Fruit fly (Drosophila melanogaster) whole organism, pupa: ENCODE results near the gene Glt.

Source experiments
- CG10348 ChIP-seq: fragments of 200-800 bp; sonication (Bioruptor generic); IDR thresholded peaks from 2 replicates; pipeline ENCODE4 v1.3.6; 2022; ENCODE audit warnings: missing biosample characterization, missing genetic modification characterization
- CG12605 ChIP-seq: fragments of 200-800 bp; sonication (Bioruptor generic); IDR thresholded peaks from 2 replicates; pipeline ENCODE4 v1.3.6; 2022; ENCODE audit warnings: missing biosample characterization, missing genetic modification characterization
- CG13204 ChIP-seq: fragments of 200-800 bp; sonication (Bioruptor generic); optimal IDR thresholded peaks from 2 replicates; lab custom pipeline; 2018; ENCODE audit warnings: missing biosample characterization, mild to moderate bottlenecking, missing genetic modification characterization, moderate library complexity
- CG14655 ChIP-seq: fragments of 200-800 bp; sonication (Bioruptor generic); optimal IDR thresholded peaks from 3 replicates; lab custom pipeline; 2017; ENCODE audit warnings: mild to moderate bottlenecking, missing biosample characterization, missing genetic modification reagents, missing genetic modification characterization
- CG15710 ChIP-seq: fragments of 200-800 bp; sonication (Bioruptor generic); optimal IDR thresholded peaks from 2 replicates; lab custom pipeline; 2018; ENCODE audit warnings: missing biosample characterization, mild to moderate bottlenecking, missing genetic modification characterization, moderate library complexity
- CG17806 ChIP-seq: fragments of 200-800 bp; sonication (Bioruptor generic); optimal IDR thresholded peaks from 2 replicates; lab custom pipeline; 2018; ENCODE audit warnings: missing biosample characterization, mild to moderate bottlenecking, missing genetic modification characterization, moderate library complexity
- CG32121 ChIP-seq: fragments of 200-800 bp; sonication (Bioruptor generic); IDR thresholded peaks from 2 replicates; pipeline ENCODE4 v1.3.6; 2022; ENCODE audit warnings: missing biosample characterization, missing genetic modification characterization
- CG34367 ChIP-seq: fragments of 200-800 bp; sonication (Bioruptor generic); optimal IDR thresholded peaks from 2 replicates; lab custom pipeline; 2018; ENCODE audit warnings: missing biosample characterization, mild to moderate bottlenecking, missing genetic modification characterization
- CG4496 ChIP-seq: fragments of 200-800 bp; sonication (Bioruptor generic); IDR thresholded peaks from 3 replicates; pipeline ENCODE4 v1.3.6; 2022; ENCODE audit warnings: missing biosample characterization, missing genetic modification characterization
- CG8159 ChIP-seq: fragments of 200-800 bp; sonication (Bioruptor generic); optimal IDR thresholded peaks from 3 replicates; lab custom pipeline; 2018; ENCODE audit warnings: missing biosample characterization, mild to moderate bottlenecking, missing genetic modification characterization, moderate library complexity
- CG8301 ChIP-seq: fragments of 200-800 bp; sonication (Bioruptor generic); optimal IDR thresholded peaks from 2 replicates; lab custom pipeline; 2018; ENCODE audit warnings: missing biosample characterization, mild to moderate bottlenecking, missing genetic modification characterization
- CG9948 ChIP-seq: fragments of 200-800 bp; sonication (Bioruptor generic); optimal IDR thresholded peaks from 2 replicates; lab custom pipeline; 2018; ENCODE audit warnings: missing biosample characterization, mild to moderate bottlenecking, missing genetic modification characterization, moderate library complexity
- D1 ChIP-seq: fragments of 200-800 bp; sonication (Bioruptor generic); optimal IDR thresholded peaks from 2 replicates; lab custom pipeline; 2018; ENCODE audit warnings: missing biosample characterization, mild to moderate bottlenecking, missing genetic modification characterization, moderate library complexity
- EcR ChIP-seq: fragments of 200-800 bp; sonication (Bioruptor generic); optimal IDR thresholded peaks from 3 replicates; lab custom pipeline; 2019; ENCODE audit warnings: missing biosample characterization, missing genetic modification characterization, mild to moderate bottlenecking, moderate library complexity, missing genetic modification reagents
- Ets98B ChIP-seq: fragments of 200-800 bp; sonication (Bioruptor generic); IDR thresholded peaks from 2 replicates; pipeline ENCODE4 v1.3.6; 2022; ENCODE audit warnings: missing biosample characterization, missing genetic modification characterization
- Pif1A ChIP-seq: fragments of 200-800 bp; sonication (Bioruptor generic); optimal IDR thresholded peaks from 3 replicates; lab custom pipeline; 2016; ENCODE audit warnings: missing biosample characterization, missing genetic modification characterization
- Pif1B ChIP-seq: fragments of 200-800 bp; sonication (Bioruptor generic); optimal IDR thresholded peaks from 3 replicates; lab custom pipeline; 2016; ENCODE audit warnings: missing biosample characterization, missing genetic modification characterization
- Snoo ChIP-seq: fragments of 200-800 bp; sonication (Bioruptor generic); optimal IDR thresholded peaks from 3 replicates; lab custom pipeline; 2017; ENCODE audit warnings: missing biosample characterization, mild to moderate bottlenecking, missing genetic modification characterization, inconsistent platforms
- fd96Ca ChIP-seq: fragments of 200-800 bp; sonication (Bioruptor generic); IDR thresholded peaks from 3 replicates; pipeline ENCODE4 v1.3.6; 2022; ENCODE audit warnings: missing biosample characterization, missing genetic modification characterization
- gl ChIP-seq: fragments of 200-800 bp; sonication (Bioruptor generic); optimal IDR thresholded peaks from 2 replicates; lab custom pipeline; 2018; ENCODE audit warnings: missing biosample characterization, mild to moderate bottlenecking, missing genetic modification characterization
- rn ChIP-seq: fragments of 200-800 bp; sonication (Bioruptor generic); IDR thresholded peaks from 2 replicates; pipeline ENCODE4 v1.3.6; 2022; ENCODE audit warnings: missing biosample characterization, missing genetic modification characterization

Gene Glt

DNA sequence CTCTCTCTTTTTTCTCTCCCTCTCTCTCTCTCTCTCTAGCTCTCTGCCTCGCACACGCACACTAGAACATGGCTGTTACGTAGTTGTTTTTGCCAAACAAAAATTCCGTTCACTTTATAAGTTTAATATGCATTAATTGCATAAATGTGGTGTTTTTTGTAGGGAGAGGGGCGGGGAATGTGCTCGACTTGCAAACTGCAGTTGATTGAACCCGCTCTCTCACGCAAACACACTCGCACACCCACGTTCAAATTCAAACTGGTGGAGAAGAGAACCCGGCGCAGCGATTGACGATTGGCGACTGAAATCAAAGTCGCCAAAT lies 36.5 kb downstream of the Glt start:
- TF ChIP-seq fd96Ca (GFP tag; lab: Robert Waterston, UW), result no peak
- no peak for TF ChIP-seq gl (tag; lab: Kevin White, UChicago)
- TF ChIP-seq Pif1A (GFP tag; lab: Kevin White, UChicago), result no peak
- TF ChIP-seq CG32121 (GFP tag; lab: Robert Waterston, UW), result no peak; the same call in 1 of the 2 replicates
- no peak for TF ChIP-seq Snoo (tag; lab: Kevin White, UChicago)
- no peak for TF ChIP-seq CG34367 (tag; lab: Kevin White, UChicago)
- no peak for TF ChIP-seq rn (GFP tag; lab: Robert Waterston, UW)
- peak; percentile 96 for TF ChIP-seq EcR (GFP tag; lab: Kevin White, UChicago)
- TF ChIP-seq CG12605 (GFP tag; lab: Robert Waterston, UW), result no peak
- TF ChIP-seq CG14655, result no peak
- no peak for TF ChIP-seq Pif1B
- peak; percentile 0 for TF ChIP-seq CG8159
- no peak for TF ChIP-seq CG17806 (tag; lab: Kevin White, UChicago)
- no peak for TF ChIP-seq CG15710
- TF ChIP-seq CG4496 (GFP tag; lab: Robert Waterston, UW), result no peak
- no peak for TF ChIP-seq CG8301 (tag; lab: Kevin White, UChicago)
- TF ChIP-seq D1 (tag; lab: Kevin White, UChicago), result no peak
- TF ChIP-seq Ets98B (GFP tag; lab: Robert Waterston, UW), result peak; percentile 37; the same call in 1 of the 2 replicates

DNA sequence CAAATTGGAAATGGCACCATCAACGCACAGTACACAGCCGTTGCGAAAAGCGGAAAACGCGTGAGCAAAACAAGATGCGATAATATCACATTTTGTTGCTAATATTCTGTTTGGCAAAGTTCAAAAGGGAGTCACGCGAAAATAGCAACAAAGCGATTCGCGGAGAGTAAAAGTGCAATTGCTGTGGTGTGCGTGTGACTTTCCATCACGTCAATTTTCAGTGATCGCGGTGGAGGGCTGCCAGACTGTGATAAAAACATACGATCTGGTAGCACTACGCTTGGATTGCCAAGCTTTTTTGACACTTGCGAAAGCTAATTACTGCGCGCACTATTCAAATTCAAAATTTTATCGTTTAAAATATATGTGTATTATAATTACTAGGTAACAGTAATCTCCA lies 36.9 kb downstream of the Glt start, which contains the start of gene Hnf4:
Gene Hnf4, minus strand, starts transcription at position 199 of the 400 bp plus-strand sequence.
- TF ChIP-seq EcR (GFP tag; lab: Kevin White, UChicago), result peak; percentile 88
- no peak for TF ChIP-seq fd96Ca (GFP tag; lab: Robert Waterston, UW)

DNA sequence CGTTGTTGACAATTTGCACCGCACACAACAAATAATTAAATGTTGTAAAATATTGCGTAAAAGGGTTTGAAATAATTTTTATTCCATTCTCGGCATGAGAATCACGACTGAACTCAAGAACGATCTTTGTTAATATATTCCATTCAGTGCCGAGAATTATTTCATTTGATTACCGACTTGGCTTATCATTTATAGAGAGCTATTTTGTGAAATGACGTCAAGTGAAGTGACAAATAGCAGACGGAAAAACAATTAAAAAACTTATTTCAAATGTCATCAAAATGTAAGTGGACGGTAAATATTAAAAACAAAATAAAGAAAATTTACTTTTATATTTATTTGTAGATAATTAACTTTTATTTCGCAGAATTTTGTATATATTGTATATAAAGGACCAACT lies 42.0 kb downstream of the Glt start:
- TF ChIP-seq D1 (tag; lab: Kevin White, UChicago) (no peak), CG9948 (no peak), gl (tag; lab: Kevin White, UChicago) (no peak), rn (GFP tag; lab: Robert Waterston, UW) (no peak), CG12605 (GFP tag; lab: Robert Waterston, UW) (no peak), Ets98B (GFP tag; lab: Robert Waterston, UW) (no peak), CG4496 (GFP tag; lab: Robert Waterston, UW) (no peak), CG10348 (GFP tag; lab: Robert Waterston, UW) (no peak), CG8301 (tag; lab: Kevin White, UChicago) (no peak), CG34367 (tag; lab: Kevin White, UChicago) (no peak), CG13204 (GFP tag; lab: Kevin White, UChicago) (no peak), fd96Ca (GFP tag; lab: Robert Waterston, UW) (no peak), Pif1B (no peak), CG14655 (no peak)
- TF ChIP-seq, all 21 proteins: peak for 0

dm6 chr2L:8715454-8715853 lies 43.0 kb downstream of the Glt start:
- no peak for TF ChIP-seq CG14655
- TF ChIP-seq Snoo (tag; lab: Kevin White, UChicago), result no peak
- no peak for TF ChIP-seq gl (tag; lab: Kevin White, UChicago)
- TF ChIP-seq CG32121 (GFP tag; lab: Robert Waterston, UW), result no peak
- no peak for TF ChIP-seq CG17806 (tag; lab: Kevin White, UChicago)
- TF ChIP-seq CG8159, result no peak
- no peak for TF ChIP-seq CG10348 (GFP tag; lab: Robert Waterston, UW)
- no peak for TF ChIP-seq CG12605 (GFP tag; lab: Robert Waterston, UW)
- TF ChIP-seq Pif1A (GFP tag; lab: Kevin White, UChicago), result no peak
- TF ChIP-seq Ets98B (GFP tag; lab: Robert Waterston, UW), result no peak
- TF ChIP-seq CG13204 (GFP tag; lab: Kevin White, UChicago), result no peak
- TF ChIP-seq D1 (tag; lab: Kevin White, UChicago), result no peak
- TF ChIP-seq CG4496 (GFP tag; lab: Robert Waterston, UW), result no peak
- no peak for TF ChIP-seq Pif1B
- no peak for TF ChIP-seq CG34367 (tag; lab: Kevin White, UChicago)
- TF ChIP-seq CG8301 (tag; lab: Kevin White, UChicago), result no peak

DNA sequence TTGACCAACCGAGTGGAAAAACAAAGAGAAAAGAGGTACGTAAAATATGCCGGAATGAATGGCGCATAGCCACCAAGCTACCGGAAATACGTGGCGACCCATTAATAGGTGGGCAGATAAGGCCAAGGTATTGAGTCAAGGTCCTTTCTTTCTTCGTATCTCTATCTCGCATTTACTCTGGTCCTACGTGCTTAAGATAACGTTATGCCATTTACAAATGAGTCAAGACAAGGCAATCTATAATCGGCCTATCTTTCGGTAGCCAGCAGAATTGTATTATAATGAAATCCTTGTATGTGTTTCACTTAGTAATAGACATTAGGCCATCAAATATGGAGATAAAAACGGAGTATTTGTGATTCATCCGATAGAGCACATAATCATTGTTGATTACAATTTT lies 43.9 kb downstream of the Glt start:
- peak; percentile 3 for TF ChIP-seq EcR (GFP tag; lab: Kevin White, UChicago)
- no peak for TF ChIP-seq CG17806 (tag; lab: Kevin White, UChicago)
- no peak for TF ChIP-seq CG34367 (tag; lab: Kevin White, UChicago)
- TF ChIP-seq, all 21 proteins: peak for 1

DNA sequence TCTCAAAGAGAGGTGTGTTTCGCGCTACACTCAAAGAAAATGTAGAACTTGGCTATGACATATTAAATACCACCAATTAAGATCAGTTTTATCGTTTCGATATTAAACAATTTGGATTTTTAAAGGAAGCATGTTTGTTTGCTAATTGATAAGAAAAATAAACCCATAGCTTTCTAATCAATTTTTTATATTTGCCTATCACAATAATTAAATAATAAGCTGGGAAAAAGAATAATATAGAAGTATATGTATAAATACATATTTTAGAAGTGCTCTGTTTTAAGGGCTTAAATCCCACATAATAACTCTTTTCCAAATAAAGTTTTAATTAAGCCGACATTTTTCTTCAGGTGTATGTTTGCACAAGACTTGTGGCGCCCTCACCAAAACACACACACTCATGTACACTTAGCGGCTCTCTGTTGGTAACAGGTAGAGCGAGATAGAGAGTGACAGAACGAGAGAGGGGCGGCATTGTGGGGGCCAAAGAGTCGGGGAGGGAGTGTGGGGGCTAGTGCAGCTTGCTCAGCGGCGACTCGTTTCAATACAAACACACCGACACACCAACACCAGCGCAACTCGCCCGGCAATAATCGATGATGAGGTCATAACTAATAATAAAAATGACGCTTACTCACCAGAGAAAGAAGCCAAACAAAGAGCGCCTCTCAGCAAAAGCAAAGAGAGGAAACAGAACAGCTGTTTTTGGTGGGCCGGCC lies 45.3 kb downstream of the Glt start:
- TF ChIP-seq Snoo (tag; lab: Kevin White, UChicago), result peak; percentile 84
- TF ChIP-seq EcR (GFP tag; lab: Kevin White, UChicago), result peak; percentile 84
- peak; percentile 95 for TF ChIP-seq D1 (tag; lab: Kevin White, UChicago)
- TF ChIP-seq CG15710, result peak; percentile 93
- peak; percentile 37 for TF ChIP-seq gl (tag; lab: Kevin White, UChicago)
- TF ChIP-seq CG34367 (tag; lab: Kevin White, UChicago), result peak; percentile 84
- TF ChIP-seq CG14655, result peak; percentile 95
- peak; percentile 94 for TF ChIP-seq CG8159
- peak; percentile 93 for TF ChIP-seq CG8301 (tag; lab: Kevin White, UChicago)
- TF ChIP-seq rn (GFP tag; lab: Robert Waterston, UW), result peak; percentile 55; the same call in 1 of the 2 replicates
- peak; percentile 72 for TF ChIP-seq Pif1A (GFP tag; lab: Kevin White, UChicago)
- peak; percentile 76 for TF ChIP-seq Ets98B (GFP tag; lab: Robert Waterston, UW)
- TF ChIP-seq CG17806 (tag; lab: Kevin White, UChicago), result peak; percentile 87
- peak; percentile 78 for TF ChIP-seq CG12605 (GFP tag; lab: Robert Waterston, UW)
- peak; percentile 77; the same call in 2 of the 3 replicates for TF ChIP-seq CG4496 (GFP tag; lab: Robert Waterston, UW)
- peak; percentile 80; the same call in 2 of the 3 replicates for TF ChIP-seq fd96Ca (GFP tag; lab: Robert Waterston, UW)
- peak; percentile 45; the same call in 1 of the 2 replicates for TF ChIP-seq CG10348 (GFP tag; lab: Robert Waterston, UW)
- TF ChIP-seq Pif1B, result peak; percentile 78
- TF ChIP-seq CG13204 (GFP tag; lab: Kevin White, UChicago), result peak; percentile 49
- peak; percentile 76 for TF ChIP-seq CG32121 (GFP tag; lab: Robert Waterston, UW)
- peak; percentile 93 for TF ChIP-seq CG9948
